Worm (Caenorhabditis elegans): ENCODE results near the gene acp-5.

ce11 chrX:5810677-5811076, 18.6 kb upstream of the acp-5 start:
- TF ChIP-seq T22C8.4 (GFP tag; IDR thresholded peaks at IDR 0.05) (no peak), med-1 (GFP tag; optimal IDR thresholded peaks at IDR 0.05; ENCODE audit: insufficient read depth) (no peak), flt-1 (GFP tag; IDR thresholded peaks at IDR 0.05) (no peak), ref-1 (GFP tag; conservative IDR thresholded peaks at IDR 0.05) (no peak), cog-1 (tag; optimal IDR thresholded peaks at IDR 0.05) (no peak), tab-1 (GFP tag; IDR thresholded peaks at IDR 0.05) (no peak), ztf-23 (GFP tag; IDR thresholded peaks at IDR 0.05) (no peak), klf-2 (GFP tag; conservative IDR thresholded peaks at IDR 0.05) (no peak)
